Worm (Caenorhabditis elegans) whole organism, L4 larva: ENCODE results near the gene puf-8.

Experiments
- F10B5.3 ChIP-seq: sonication (generic microtip); optimal IDR thresholded peaks from 2 replicates; lab custom pipeline; 2016; ENCODE audit warnings: mild to moderate bottlenecking, missing genetic modification characterization, missing compliant biosample characterization
- F37D6.2 ChIP-seq: sonication (generic microtip); optimal IDR thresholded peaks from 2 replicates; lab custom pipeline; 2016; ENCODE audit warnings: mild to moderate bottlenecking, missing genetic modification characterization, missing compliant biosample characterization
- F44E2.7 ChIP-seq: fragments of 200-800 bp; sonication (Bioruptor generic); IDR thresholded peaks from 2 replicates; pipeline ENCODE4 v2.1.2; 2022; ENCODE audit warnings: missing genetic modification characterization, missing compliant biosample characterization
- T20F7.1 ChIP-seq: fragments of 200-800 bp; sonication (Bioruptor generic); optimal IDR thresholded peaks from 2 replicates; lab custom pipeline; 2018; ENCODE audit warnings: mild to moderate bottlenecking, missing genetic modification characterization, missing compliant biosample characterization
- Y105C5A.15 ChIP-seq: fragments of 200-800 bp; sonication (Bioruptor generic); IDR thresholded peaks from 2 replicates; pipeline ENCODE4 v1.3.6; 2022; ENCODE audit warnings: missing genetic modification characterization, missing compliant biosample characterization
- ZK337.2 ChIP-seq: fragments of 200-800 bp; sonication (Bioruptor generic); IDR thresholded peaks from 2 replicates; pipeline ENCODE4 v1.3.6; 2022; ENCODE audit warnings: missing genetic modification reagents, missing genetic modification characterization, missing compliant biosample characterization
- ZK546.5 ChIP-seq, 2 experiments: sonication (generic microtip); optimal IDR thresholded peaks; 2 replicates each; lab custom pipeline; 2017; ENCODE audit warnings: missing biosample characterization in 2 of 2, missing genetic modification characterization in 2 of 2
- arid-1 ChIP-seq: fragments of 200-800 bp; sonication (Bioruptor generic); conservative IDR thresholded peaks from 2 replicates; pipeline ENCODE4 v1.3.6; 2022; ENCODE audit warnings: missing genetic modification reagents, missing genetic modification characterization, missing compliant biosample characterization
- ceh-62 ChIP-seq: sonication (generic microtip); optimal IDR thresholded peaks from 2 replicates; lab custom pipeline; 2017; ENCODE audit warnings: missing biosample characterization, missing genetic modification characterization
- ces-1 ChIP-seq: fragments of 150-350 bp; sonication (generic microtip); optimal IDR thresholded peaks from 4 replicates; lab custom pipeline; 2014; ENCODE audit warnings: missing biosample characterization, missing genetic modification reagents, missing genetic modification characterization
- cey-2 ChIP-seq: sonication (generic microtip); optimal IDR thresholded peaks from 3 replicates; lab custom pipeline; 2017; ENCODE audit warnings: missing genetic modification characterization, mild to moderate bottlenecking, missing compliant biosample characterization, antibody characterized with exemption, borderline replicate concordance; ENCODE audit not compliant: insufficient read depth
- daf-19 ChIP-seq: fragments of 200-800 bp; sonication (Bioruptor generic); conservative IDR thresholded peaks from 2 replicates; pipeline ENCODE4 v1.3.6; 2022; ENCODE audit warnings: missing genetic modification characterization, missing compliant biosample characterization
- dmd-9 ChIP-seq: fragments of 200-800 bp; sonication (Bioruptor generic); IDR thresholded peaks from 2 replicates; pipeline ENCODE4 v1.3.6; 2022; ENCODE audit warnings: missing genetic modification reagents, missing genetic modification characterization, missing compliant biosample characterization
- dpl-1 ChIP-seq: fragments of 150-350 bp; optimal IDR thresholded peaks from 2 replicates; lab custom pipeline; 2014; ENCODE audit warnings: missing biosample characterization, missing genetic modification reagents, missing genetic modification characterization
- duxl-1 ChIP-seq: sonication (generic microtip); optimal IDR thresholded peaks from 2 replicates; lab custom pipeline; 2016; ENCODE audit warnings: mild to moderate bottlenecking, missing genetic modification characterization, moderate library complexity, missing compliant biosample characterization; ENCODE audit not compliant: poor library complexity
- dve-1 ChIP-seq: sonication (generic microtip); optimal IDR thresholded peaks from 2 replicates; lab custom pipeline; 2017; ENCODE audit warnings: antibody characterized with exemption, mild to moderate bottlenecking, missing genetic modification characterization, missing compliant biosample characterization; ENCODE audit not compliant: insufficient read depth
- egl-27 ChIP-seq: sonication (generic microtip); optimal IDR thresholded peaks from 3 replicates; lab custom pipeline; 2017; ENCODE audit warnings: missing biosample characterization, missing genetic modification reagents, missing genetic modification characterization
- fkh-10 ChIP-seq: fragments of 150-350 bp; optimal IDR thresholded peaks from 2 replicates; lab custom pipeline; 2014; ENCODE audit warnings: missing biosample characterization, missing genetic modification reagents, missing genetic modification characterization
- gei-8 ChIP-seq: fragments of 200-800 bp; sonication (Bioruptor generic); optimal IDR thresholded peaks from 2 replicates; lab custom pipeline; 2018; ENCODE audit warnings: mild to moderate bottlenecking, missing genetic modification characterization, missing compliant biosample characterization
- hif-1 ChIP-seq, 2 experiments: sonication (generic microtip); optimal IDR thresholded peaks; 2 replicates each; lab custom pipeline; 2016 to 2017; ENCODE audit warnings: missing compliant biosample characterization in 2 of 2, missing genetic modification characterization in 2 of 2, missing genetic modification reagents in 2 of 2, missing genotype in 2 of 2, mild to moderate bottlenecking in 1 of 2
- hlh-11 ChIP-seq: fragments of 200-800 bp; sonication (Bioruptor generic); optimal IDR thresholded peaks from 2 replicates; lab custom pipeline; 2018; ENCODE audit warnings: mild to moderate bottlenecking, missing genetic modification characterization, missing compliant biosample characterization
- hlh-30 ChIP-seq: sonication (generic microtip); optimal IDR thresholded peaks from 2 replicates; lab custom pipeline; 2017; ENCODE audit warnings: antibody characterized with exemption, mild to moderate bottlenecking, missing genetic modification characterization, missing compliant biosample characterization; ENCODE audit not compliant: insufficient read depth
- jun-1 ChIP-seq: fragments of 150-350 bp; optimal IDR thresholded peaks from 2 replicates; lab custom pipeline; 2014; ENCODE audit warnings: missing biosample characterization, missing genetic modification reagents, missing genetic modification characterization
- lin-1 ChIP-seq: fragments of 200-800 bp; sonication (Bioruptor generic); IDR thresholded peaks from 2 replicates; pipeline ENCODE4 v1.3.6; 2022; ENCODE audit warnings: missing genetic modification reagents, missing genetic modification characterization, missing compliant biosample characterization
- lsy-2 ChIP-seq, 2 experiments: fragments of 150-350 bp in 1 of 2; sonication (generic microtip) in 1 of 2; optimal IDR thresholded peaks; 2 replicates each; lab custom pipeline; 2014 to 2017; ENCODE audit warnings: missing biosample characterization in 2 of 2, missing genetic modification characterization in 2 of 2
- mdt-29 ChIP-seq: fragments of 200-800 bp; sonication (Bioruptor generic); IDR thresholded peaks from 2 replicates; pipeline ENCODE4 v1.3.6; 2022; ENCODE audit warnings: missing genetic modification reagents, missing genetic modification characterization, missing compliant biosample characterization
- mes-2 ChIP-seq: sonication (generic microtip); optimal IDR thresholded peaks from 2 replicates; lab custom pipeline; 2016; ENCODE audit warnings: missing genotype, mild to moderate bottlenecking, missing genetic modification characterization, missing compliant biosample characterization; ENCODE audit not compliant: poor library complexity, severe bottlenecking
- mxl-2 ChIP-seq: fragments of 200-800 bp; sonication (Bioruptor generic); conservative IDR thresholded peaks from 2 replicates; pipeline ENCODE4 v1.3.6; 2022; ENCODE audit warnings: missing genetic modification reagents, missing genetic modification characterization, missing compliant biosample characterization
- mxl-3 ChIP-seq: fragments of 200-800 bp; sonication (Bioruptor generic); optimal IDR thresholded peaks from 2 replicates; lab custom pipeline; 2018; ENCODE audit warnings: mild to moderate bottlenecking, missing genetic modification characterization, missing compliant biosample characterization
- nhr-111 ChIP-seq: fragments of 200-800 bp; sonication (Bioruptor generic); optimal IDR thresholded peaks from 2 replicates; lab custom pipeline; 2018; ENCODE audit warnings: mild to moderate bottlenecking, missing genetic modification characterization, missing compliant biosample characterization
- nhr-25 ChIP-seq: sonication (generic microtip); optimal IDR thresholded peaks from 2 replicates; lab custom pipeline; 2017; ENCODE audit warnings: missing genetic modification characterization, mild to moderate bottlenecking, missing compliant biosample characterization, antibody characterized with exemption, moderate library complexity, borderline replicate concordance; ENCODE audit not compliant: insufficient read depth
- nhr-41 ChIP-seq: fragments of 200-800 bp; sonication (Bioruptor generic); IDR thresholded peaks from 2 replicates; pipeline ENCODE4 v1.3.6; 2022; ENCODE audit warnings: missing genetic modification reagents, missing genetic modification characterization, missing compliant biosample characterization
- nhr-42 ChIP-seq: fragments of 200-800 bp; sonication (Bioruptor generic); IDR thresholded peaks from 2 replicates; pipeline ENCODE4 v1.3.6; 2022; ENCODE audit warnings: missing genetic modification characterization, missing compliant biosample characterization
- nhr-48 ChIP-seq: sonication (generic microtip); optimal IDR thresholded peaks from 2 replicates; lab custom pipeline; 2016; ENCODE audit warnings: mild to moderate bottlenecking, missing genetic modification characterization, missing compliant biosample characterization
- nhr-76 ChIP-seq: fragments of 150-350 bp; optimal IDR thresholded peaks from 2 replicates; lab custom pipeline; 2014; ENCODE audit warnings: missing biosample characterization, missing genetic modification characterization
- php-3 ChIP-seq: fragments of 200-800 bp; sonication (Bioruptor generic); IDR thresholded peaks from 2 replicates; pipeline ENCODE4 v1.3.6; 2022; ENCODE audit warnings: missing genetic modification reagents, missing genetic modification characterization, missing compliant biosample characterization
- pqm-1 ChIP-seq: sonication (generic microtip); optimal IDR thresholded peaks from 2 replicates; lab custom pipeline; 2017; ENCODE audit warnings: missing biosample characterization, missing genetic modification characterization
- rbr-2 ChIP-seq: sonication (generic microtip); optimal IDR thresholded peaks from 2 replicates; lab custom pipeline; 2016; ENCODE audit warnings: missing genotype, missing genetic modification characterization, missing compliant biosample characterization
- sdz-12 ChIP-seq: fragments of 200-800 bp; sonication (Bioruptor generic); optimal IDR thresholded peaks from 2 replicates; lab custom pipeline; 2018; ENCODE audit warnings: mild to moderate bottlenecking, missing genetic modification characterization, missing compliant biosample characterization
- set-16 ChIP-seq: fragments of 200-800 bp; sonication (Bioruptor generic); IDR thresholded peaks from 2 replicates; pipeline ENCODE4 v1.3.6; 2022; ENCODE audit warnings: missing genetic modification reagents, missing genetic modification characterization, missing compliant biosample characterization
- spr-1 ChIP-seq: sonication (generic microtip); optimal IDR thresholded peaks from 2 replicates; lab custom pipeline; 2016; ENCODE audit warnings: mild to moderate bottlenecking, missing genetic modification characterization, missing compliant biosample characterization
- spr-3 ChIP-seq: fragments of 200-800 bp; sonication (Bioruptor generic); optimal IDR thresholded peaks from 2 replicates; lab custom pipeline; 2018; ENCODE audit warnings: mild to moderate bottlenecking, missing genetic modification characterization, missing compliant biosample characterization
- tag-97 ChIP-seq: fragments of 200-800 bp; sonication (Bioruptor generic); IDR thresholded peaks from 2 replicates; pipeline ENCODE4 v1.3.6; 2022; ENCODE audit warnings: missing genetic modification characterization, missing compliant biosample characterization
- tra-1 ChIP-seq: fragments of 200-800 bp; sonication (Bioruptor generic); IDR thresholded peaks from 2 replicates; pipeline ENCODE4 v1.3.6; 2022; ENCODE audit warnings: missing genetic modification reagents, missing genetic modification characterization, missing compliant biosample characterization
- unc-130 ChIP-seq: sonication (generic microtip); optimal IDR thresholded peaks from 2 replicates; lab custom pipeline; 2016; ENCODE audit warnings: missing genetic modification reagents, missing genetic modification characterization, missing compliant biosample characterization
- zag-1 ChIP-seq: fragments of 150-350 bp; optimal IDR thresholded peaks from 2 replicates; lab custom pipeline; 2014; ENCODE audit warnings: missing biosample characterization, missing genetic modification characterization
- zfp-2 ChIP-seq: sonication (generic microtip); optimal IDR thresholded peaks from 2 replicates; lab custom pipeline; 2016; ENCODE audit warnings: mild to moderate bottlenecking, missing genetic modification characterization, missing compliant biosample characterization
- zfp-3 ChIP-seq: fragments of 200-800 bp; sonication (Bioruptor generic); conservative IDR thresholded peaks from 2 replicates; pipeline ENCODE4 v1.3.6; 2022; ENCODE audit warnings: missing genetic modification reagents, missing genetic modification characterization, missing compliant biosample characterization
- zip-2 ChIP-seq: fragments of 150-350 bp; optimal IDR thresholded peaks from 2 replicates; lab custom pipeline; 2014; ENCODE audit warnings: missing biosample characterization, missing genetic modification characterization
- ztf-7 ChIP-seq: fragments of 150-350 bp; optimal IDR thresholded peaks from 2 replicates; lab custom pipeline; 2014; ENCODE audit warnings: missing biosample characterization, missing genetic modification characterization

Gene puf-8

DNA sequence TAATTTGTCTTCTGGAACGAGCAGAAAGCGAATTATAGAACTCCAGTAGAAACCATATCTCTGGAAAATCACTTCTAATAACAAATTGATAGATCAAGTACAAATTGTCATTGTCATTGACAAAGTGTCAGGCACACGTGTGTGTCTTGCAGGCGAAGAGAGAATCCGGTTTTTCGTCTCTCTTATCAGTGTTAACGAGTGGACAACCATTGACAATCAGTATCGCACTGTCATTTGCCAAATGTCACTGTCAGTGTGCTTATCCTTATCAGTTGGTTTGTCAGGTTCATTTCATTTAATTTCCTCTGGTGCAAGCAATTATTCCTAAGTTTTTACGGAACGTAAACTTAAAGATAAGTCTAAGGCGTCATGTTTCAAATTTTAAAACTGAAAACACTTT, 24.5 kb downstream of the puf-8 start (continued):
- TF ChIP-seq spr-3 (GFP tag; lab: Kevin White, UChicago): no peak
- 0 out of 2 replicates have a peak, but pooled peaks have one; percentile 41 for TF ChIP-seq php-3 (GFP tag; lab: Robert Waterston, UW)
- TF ChIP-seq ZK546.5 (tag; optimal IDR thresholded peaks at IDR 0.05; lab: Kevin White, UChicago): no peak
- TF ChIP-seq nhr-25 (tag; lab: Kevin White, UChicago): no peak
- TF ChIP-seq hif-1 (tag; optimal IDR thresholded peaks at IDR 0.05; lab: Kevin White, UChicago): no peak
- no peak for TF ChIP-seq gei-8 (GFP tag; lab: Kevin White, UChicago)
- TF ChIP-seq nhr-111 (GFP tag; lab: Kevin White, UChicago): no peak
- TF ChIP-seq spr-1: no peak
- 0 out of 2 replicates have a peak, but pooled peaks have one; percentile 22 for TF ChIP-seq lin-1
- TF ChIP-seq zfp-2 (tag; lab: Kevin White, UChicago): no peak
- no peak for TF ChIP-seq arid-1 (GFP tag; lab: Robert Waterston, UW)
- no peak for TF ChIP-seq F44E2.7 (GFP tag; lab: Robert Waterston, UW)
- TF ChIP-seq ztf-7 (tag; lab: Kevin White, UChicago): no peak
- no peak for TF ChIP-seq ces-1 (GFP tag; lab: Kevin White, UChicago)
- TF ChIP-seq ceh-62: no peak
- peak; percentile 52 for TF ChIP-seq nhr-48 (tag; lab: Kevin White, UChicago)
- no peak for TF ChIP-seq dpl-1 (GFP tag; lab: Kevin White, UChicago)
- no peak for TF ChIP-seq duxl-1 (tag; lab: Kevin White, UChicago)
- TF ChIP-seq F37D6.2 (tag; lab: Kevin White, UChicago): no peak
- TF ChIP-seq fkh-10 (GFP tag; lab: Kevin White, UChicago): no peak
- TF ChIP-seq cey-2: no peak
- TF ChIP-seq ZK337.2 (GFP tag; lab: Robert Waterston, UW): no peak
- TF ChIP-seq daf-19 (GFP tag; lab: Robert Waterston, UW): no peak
- TF ChIP-seq nhr-76 (tag; lab: Kevin White, UChicago): no peak
- no peak for TF ChIP-seq zip-2
- no peak for TF ChIP-seq unc-130 (GFP tag; lab: Kevin White, UChicago)
- TF ChIP-seq mxl-3 (GFP tag; lab: Kevin White, UChicago): peak; percentile 94
- TF ChIP-seq sdz-12 (GFP tag; lab: Kevin White, UChicago): no peak
- TF ChIP-seq dmd-9 (GFP tag; lab: Robert Waterston, UW): no peak
- TF ChIP-seq mxl-2 (GFP tag; lab: Robert Waterston, UW): no peak
- TF ChIP-seq mdt-29 (GFP tag; lab: Robert Waterston, UW): no peak
- no peak for TF ChIP-seq nhr-42 (GFP tag; lab: Robert Waterston, UW)
- TF ChIP-seq mes-2 (tag; lab: Kevin White, UChicago): no peak
- no peak for TF ChIP-seq egl-27 (tag; lab: Kevin White, UChicago)
- peak; percentile 34; the same call in 1 of the 2 replicates for TF ChIP-seq tra-1
- no peak for TF ChIP-seq zfp-3 (GFP tag; lab: Robert Waterston, UW)
- TF ChIP-seq nhr-41 (GFP tag; lab: Robert Waterston, UW): no peak
- no peak for TF ChIP-seq T20F7.1 (GFP tag; lab: Kevin White, UChicago)
- TF ChIP-seq hlh-30 (tag; lab: Kevin White, UChicago): peak; percentile 49
- peak; percentile 78 for TF ChIP-seq hlh-11 (tag; lab: Kevin White, UChicago)
- TF ChIP-seq lsy-2 (tag; optimal IDR thresholded peaks at IDR 0.05; lab: Kevin White, UChicago): no peak
- no peak for TF ChIP-seq Y105C5A.15 (GFP tag; lab: Robert Waterston, UW)
- TF ChIP-seq jun-1: no peak
- no peak for TF ChIP-seq F10B5.3 (tag; lab: Kevin White, UChicago)
- no peak for TF ChIP-seq zag-1
- peak; percentile 29 for TF ChIP-seq dve-1 (tag; lab: Kevin White, UChicago)
- TF ChIP-seq tag-97 (GFP tag; lab: Robert Waterston, UW): no peak
- no peak for TF ChIP-seq set-16 (GFP tag; lab: Robert Waterston, UW)
- no peak for TF ChIP-seq rbr-2 (tag; lab: Kevin White, UChicago)
- peak; percentile 93 for TF ChIP-seq pqm-1 (tag; lab: Kevin White, UChicago)
